Worm (Caenorhabditis elegans) whole organism, L3 larva: ENCODE data around the gene srw-51.

Source experiments
- ceh-16 ChIP-seq: sonication (generic microtip); optimal IDR thresholded peaks from 2 replicates; lab custom pipeline; 2017; ENCODE audit warnings: missing biosample characterization, missing genetic modification characterization
- egl-27 ChIP-seq: sonication (generic microtip); optimal IDR thresholded peaks from 4 replicates; lab custom pipeline; 2017; ENCODE audit warnings: missing biosample characterization, missing genetic modification reagents, missing genetic modification characterization
- egl-5 ChIP-seq: fragments of 150-350 bp; optimal IDR thresholded peaks from 2 replicates; lab custom pipeline; 2017; ENCODE audit warnings: missing biosample characterization, missing genetic modification reagents, missing genetic modification characterization, inconsistent platforms
- fos-1 ChIP-seq: fragments of 150-350 bp; optimal IDR thresholded peaks from 2 replicates; lab custom pipeline; 2014; ENCODE audit warnings: missing biosample characterization, missing genetic modification characterization
- lin-15B ChIP-seq: fragments of 150-350 bp; optimal IDR thresholded peaks from 2 replicates; lab custom pipeline; 2014; ENCODE audit warnings: missing biosample characterization, missing genetic modification characterization
- nhr-23 ChIP-seq: fragments of 150-350 bp; optimal IDR thresholded peaks from 2 replicates; lab custom pipeline; 2014; ENCODE audit warnings: missing biosample characterization, missing genetic modification reagents, missing genetic modification characterization
- nhr-28 ChIP-seq: fragments of 150-350 bp; optimal IDR thresholded peaks from 2 replicates; lab custom pipeline; 2014; ENCODE audit warnings: missing biosample characterization, missing genetic modification characterization
- pqm-1 ChIP-seq: fragments of 150-350 bp; optimal IDR thresholded peaks from 2 replicates; lab custom pipeline; 2017; ENCODE audit warnings: missing biosample characterization, missing genetic modification characterization, inconsistent platforms
- tbx-2 ChIP-seq: sonication (generic microtip); optimal IDR thresholded peaks from 2 replicates; lab custom pipeline; 2016; ENCODE audit warnings: mild to moderate bottlenecking, missing genetic modification characterization, missing compliant biosample characterization
- unc-39 ChIP-seq: sonication (generic microtip); optimal IDR thresholded peaks from 4 replicates; lab custom pipeline; 2017; ENCODE audit warnings: missing biosample characterization, missing genetic modification characterization

- TF ChIP-seq pqm-1 (tag; lab: Kevin White, UChicago) (no peak), unc-39 (no peak), tbx-2 (tag; lab: Kevin White, UChicago) (no peak), nhr-28 (tag; lab: Kevin White, UChicago) (no peak), egl-5 (tag; lab: Kevin White, UChicago) (no peak), nhr-23 (tag; lab: Kevin White, UChicago) (no peak), egl-27 (tag; lab: Kevin White, UChicago) (no peak), lin-15B (tag; lab: Kevin White, UChicago) (no peak), ceh-16 (tag; lab: Kevin White, UChicago) (no peak), fos-1 (tag; lab: Kevin White, UChicago) (no peak)
Measured at ce11 chrV:17182045-17182444, 11.3 kb upstream of the srw-51 start, which contains the start of gene srh-159.
